Worm (Caenorhabditis elegans): ENCODE results near the gene nmur-2.

ce11 chrII:107703-108102 lies 17.1 kb downstream of the nmur-2 start:
- no peak for TF ChIP-seq ztf-23 (GFP tag; IDR thresholded peaks at IDR 0.05)
- TF ChIP-seq cog-1 (tag; optimal IDR thresholded peaks at IDR 0.05): no peak
- TF ChIP-seq klf-2 (GFP tag; conservative IDR thresholded peaks at IDR 0.05): no peak
- no peak for TF ChIP-seq ztf-29 (GFP tag; IDR thresholded peaks at IDR 0.05)
- no peak for TF ChIP-seq med-1 (GFP tag; optimal IDR thresholded peaks at IDR 0.05; ENCODE audit: insufficient read depth)
